Fruit fly (Drosophila melanogaster): ENCODE data around the gene CG13318.

Gene CG13318

dm6 chr3R:8811323-8811936 lies 38.9 kb upstream of the CG13318 start (continued):
- TF ChIP-seq CG7987 (GFP tag; optimal IDR thresholded peaks at IDR 0.05) (peak; percentile 97), CG18476 (GFP tag; optimal IDR thresholded peaks at IDR 0.05) (peak; percentile 97), BEAF-32 (GFP tag; optimal IDR thresholded peaks at IDR 0.05) (peak; percentile 32), Sox102F (GFP tag; optimal IDR thresholded peaks at IDR 0.05) (peak; percentile 99), CG32772 (GFP tag; IDR thresholded peaks at IDR 0.05) (peak; percentile 98), CG42726 (GFP tag; IDR thresholded peaks at IDR 0.05; ENCODE audit: partially characterized antibody) (0 out of 2 replicates have a peak, but pooled peaks have one; percentile 26), MESR4 (GFP tag; optimal IDR thresholded peaks at IDR 0.05) (peak; percentile 87), CG15479 (GFP tag; optimal IDR thresholded peaks at IDR 0.05) (peak; percentile 51), en (GFP tag; optimal IDR thresholded peaks at IDR 0.05) (peak; percentile 97), CG10979 (tag; optimal IDR thresholded peaks at IDR 0.05) (peak; percentile 98), zen2 (GFP tag; IDR thresholded peaks at IDR 0.05; ENCODE audit: partially characterized antibody) (no peak), CG33557 (GFP tag; optimal IDR thresholded peaks at IDR 0.05) (peak; percentile 92), Jarid2 (GFP tag; optimal IDR thresholded peaks at IDR 0.05) (peak; percentile 92), CG17361 (GFP tag; IDR thresholded peaks at IDR 0.05) (peak; percentile 95), Mrtf (GFP tag; IDR thresholded peaks at IDR 0.05) (peak; percentile 99; the same call in 2 of the 3 replicates), Ptx1 (GFP tag; IDR thresholded peaks at IDR 0.05) (peak; percentile 99), fd3F (GFP tag; optimal IDR thresholded peaks at IDR 0.05) (peak; percentile 99), ERR (GFP tag; optimal IDR thresholded peaks at IDR 0.05) (peak; percentile 98), Fer3 (tag; optimal IDR thresholded peaks at IDR 0.05) (peak; percentile 99), Atf6 (GFP tag; IDR thresholded peaks at IDR 0.05) (peak; percentile 99), chm (GFP tag; IDR thresholded peaks at IDR 0.05) (peak; percentile 98), Rfx (GFP tag; IDR thresholded peaks at IDR 0.05) (peak; percentile 99), dysf (GFP tag; IDR thresholded peaks at IDR 0.05) (peak; percentile 99), Rx (GFP tag; IDR thresholded peaks at IDR 0.05) (peak; percentile 98), CG7839 (tag; optimal IDR thresholded peaks at IDR 0.05) (peak; percentile 99), Hr39 (optimal IDR thresholded peaks at IDR 0.05) (no peak), CG7372 (GFP tag; IDR thresholded peaks at IDR 0.05) (peak; percentile 99), CG13287 (GFP tag; IDR thresholded peaks at IDR 0.05; ENCODE audit: partially characterized antibody) (peak; percentile 35; the same call in 1 of the 2 replicates), slou (GFP tag; optimal IDR thresholded peaks at IDR 0.05) (peak; percentile 92), NC2α (GFP tag; optimal IDR thresholded peaks at IDR 0.05) (peak; percentile 98), CG18262 (tag; optimal IDR thresholded peaks at IDR 0.05) (peak; percentile 98), tll (GFP tag; optimal IDR thresholded peaks at IDR 0.05) (no peak), CG11723 (GFP tag; optimal IDR thresholded peaks at IDR 0.05) (peak; percentile 97), CG17568 (GFP tag; optimal IDR thresholded peaks at IDR 0.05) (peak; percentile 98), sisA (GFP tag; IDR thresholded peaks at IDR 0.05) (peak; percentile 99), z (GFP tag; IDR thresholded peaks at IDR 0.05) (peak; percentile 75; the same call in 2 of the 3 replicates), CG16863 (GFP tag; optimal IDR thresholded peaks at IDR 0.05) (peak; percentile 99), CG14710 (tag; optimal IDR thresholded peaks at IDR 0.05) (peak; percentile 96), jigr1 (GFP tag; IDR thresholded peaks at IDR 0.05) (peak; percentile 97), CG8478 (optimal IDR thresholded peaks at IDR 0.05) (no peak), pb (GFP tag; optimal IDR thresholded peaks at IDR 0.05) (peak; percentile 97), CG8089 (GFP tag; optimal IDR thresholded peaks at IDR 0.05) (peak; percentile 98), sna (GFP tag; IDR thresholded peaks at IDR 0.05; ENCODE audit: partially characterized antibody) (no peak), ham (GFP tag; IDR thresholded peaks at IDR 0.05) (peak; percentile 97), CG6175 (GFP tag; IDR thresholded peaks at IDR 0.05) (peak; percentile 97), CG11560 (tag; IDR thresholded peaks at IDR 0.05) (peak; percentile 93), ap (GFP tag; IDR thresholded peaks at IDR 0.05) (peak; percentile 98), Dll (GFP tag; IDR thresholded peaks at IDR 0.05; ENCODE audit: partially characterized antibody) (no peak), CG5953 (GFP tag; IDR thresholded peaks at IDR 0.05) (peak; percentile 98), ara (GFP tag; IDR thresholded peaks at IDR 0.05) (peak; percentile 98)

Measured in whole organism, embryonic.